Worm (Caenorhabditis elegans): ENCODE measurements around the gene C08H9.18.

DNA sequence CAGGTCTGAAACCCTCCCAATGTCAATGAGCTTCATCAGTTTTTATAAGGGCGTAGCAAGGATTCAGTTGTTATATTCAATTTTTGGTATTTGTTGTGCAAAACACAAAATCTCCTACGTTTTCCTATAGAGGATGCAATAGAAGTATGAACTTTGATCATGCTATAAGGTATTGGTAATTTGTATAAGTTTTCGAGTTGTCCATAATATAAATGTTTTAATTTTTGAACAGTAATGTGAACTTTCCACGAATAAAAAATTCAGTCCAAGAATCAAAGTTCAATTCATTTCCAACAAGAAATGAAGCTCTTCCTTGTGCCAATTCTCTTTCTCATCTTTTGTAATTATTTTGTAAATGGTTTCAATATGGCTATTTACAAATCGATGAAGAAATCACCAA is 31.0 kb downstream of the C08H9.18 start, which contains the start of gene ZK938.12:
- TF ChIP-seq dao-5 (tag; optimal IDR thresholded peaks at IDR 0.05) (no peak), W03F9.2 (tag; optimal IDR thresholded peaks at IDR 0.05) (no peak), him-1 (tag; optimal IDR thresholded peaks at IDR 0.05) (no peak)
